Worm (Caenorhabditis elegans): ENCODE results near the gene srbc-58.

DNA sequence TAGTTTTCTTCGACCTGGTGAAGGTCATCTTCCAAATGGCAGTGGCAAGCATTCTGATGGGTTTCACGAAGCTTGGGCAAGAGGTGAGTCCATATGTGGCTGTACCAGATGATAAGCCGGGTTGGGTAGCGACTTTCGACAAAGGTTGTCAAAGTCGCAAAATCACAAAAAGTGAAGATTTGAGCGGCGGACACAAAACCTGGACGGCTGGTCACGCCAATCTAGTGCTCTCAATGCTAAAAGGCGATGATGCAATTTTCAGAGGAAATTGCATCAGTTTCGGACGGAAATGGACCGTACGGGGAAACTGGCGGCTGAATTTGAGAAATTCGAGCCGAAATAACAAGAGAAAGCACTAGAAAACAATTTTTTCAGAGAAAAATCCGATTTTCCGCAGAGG is 22.4 kb downstream of the srbc-58 start:
- no peak for TF ChIP-seq W03F9.2 (tag; optimal IDR thresholded peaks at IDR 0.05)
- TF ChIP-seq dao-5 (tag; optimal IDR thresholded peaks at IDR 0.05), result no peak
- no peak for TF ChIP-seq him-1 (tag; optimal IDR thresholded peaks at IDR 0.05)

All from whole organism, L4/young adult.